Fruit fly (Drosophila melanogaster): ENCODE data around the gene Sfp24Bb.

- TF ChIP-seq CG3995 (GFP tag; optimal IDR thresholded peaks at IDR 0.05) (no peak), Blimp-1 (GFP tag; optimal IDR thresholded peaks at IDR 0.05) (no peak), fd3F (GFP tag; optimal IDR thresholded peaks at IDR 0.05) (no peak), sob (GFP tag; IDR thresholded peaks at IDR 0.05) (no peak), NC2β (GFP tag; optimal IDR thresholded peaks at IDR 0.05) (no peak), CG7556 (GFP tag; optimal IDR thresholded peaks at IDR 0.05) (no peak), CG12769 (tag; optimal IDR thresholded peaks at IDR 0.05) (no peak), Xrp1 (GFP tag; IDR thresholded peaks at IDR 0.05) (no peak)
These were observed 1.1 kb downstream of the Sfp24Bb start, which contains the start of gene Sfp24Ba for dm6 chr2L:3668451-3668850.

Measured in whole organism, embryonic.